Worm (Caenorhabditis elegans) whole organism, L2 larva: ENCODE data around the gene hot-1.

ENCODE experiments used
- C34F6.9 ChIP-seq: fragments of 150-350 bp; optimal IDR thresholded peaks from 2 replicates; lab custom pipeline; 2014; ENCODE audit warnings: missing biosample characterization, missing genetic modification characterization
- F13H6.1 ChIP-seq: sonication (generic microtip); optimal IDR thresholded peaks from 2 replicates; lab custom pipeline; 2016; ENCODE audit warnings: missing genetic modification characterization, missing compliant biosample characterization
- R02D3.7 ChIP-seq: fragments of 150-350 bp; optimal IDR thresholded peaks from 2 replicates; lab custom pipeline; 2014; ENCODE audit warnings: missing biosample characterization, missing genetic modification characterization
- ZK546.5 ChIP-seq: sonication (generic microtip); optimal IDR thresholded peaks from 2 replicates; lab custom pipeline; 2017; ENCODE audit warnings: missing biosample characterization, missing genetic modification characterization
- alr-1 ChIP-seq: fragments of 150-350 bp; optimal IDR thresholded peaks from 2 replicates; lab custom pipeline; 2014; ENCODE audit warnings: missing biosample characterization, missing genetic modification characterization
- aly-2 ChIP-seq: fragments of 150-350 bp; optimal IDR thresholded peaks from 2 replicates; lab custom pipeline; 2014; ENCODE audit warnings: missing biosample characterization, missing genetic modification characterization
- blmp-1 ChIP-seq: sonication (generic microtip); optimal IDR thresholded peaks from 2 replicates; lab custom pipeline; 2017; ENCODE audit warnings: missing genetic modification characterization, mild to moderate bottlenecking, missing compliant biosample characterization, antibody characterized with exemption, moderate library complexity; ENCODE audit not compliant: insufficient read depth
- ceh-16 ChIP-seq: fragments of 150-350 bp; optimal IDR thresholded peaks from 2 replicates; lab custom pipeline; 2014; ENCODE audit warnings: missing biosample characterization, missing genetic modification characterization
- ceh-82 ChIP-seq: fragments of 150-350 bp; optimal IDR thresholded peaks from 2 replicates; lab custom pipeline; 2014; ENCODE audit warnings: missing biosample characterization, missing genetic modification characterization
- crh-2 ChIP-seq: sonication (generic microtip); optimal IDR thresholded peaks from 2 replicates; lab custom pipeline; 2017; ENCODE audit warnings: missing biosample characterization, missing genetic modification characterization
- dmd-4 ChIP-seq: sonication (generic microtip); optimal IDR thresholded peaks from 2 replicates; lab custom pipeline; 2017; ENCODE audit warnings: missing biosample characterization, missing genetic modification characterization
- egl-27 ChIP-seq: sonication (generic microtip); optimal IDR thresholded peaks from 3 replicates; lab custom pipeline; 2017; ENCODE audit warnings: missing biosample characterization, missing genetic modification reagents, missing genetic modification characterization
- elt-1 ChIP-seq: fragments of 150-350 bp; optimal IDR thresholded peaks from 2 replicates; lab custom pipeline; 2014; ENCODE audit warnings: missing biosample characterization, missing genetic modification characterization
- elt-3 ChIP-seq: sonication (generic microtip); optimal IDR thresholded peaks from 2 replicates; lab custom pipeline; 2017; ENCODE audit warnings: missing biosample characterization, missing genetic modification characterization
- fos-1 ChIP-seq: fragments of 150-350 bp; optimal IDR thresholded peaks from 2 replicates; lab custom pipeline; 2014; ENCODE audit warnings: missing biosample characterization, missing genetic modification characterization
- gmeb-1 ChIP-seq: fragments of 150-350 bp; optimal IDR thresholded peaks from 2 replicates; lab custom pipeline; 2014; ENCODE audit warnings: missing biosample characterization, missing genetic modification characterization
- lin-11 ChIP-seq: fragments of 150-350 bp; sonication (generic microtip); optimal IDR thresholded peaks from 2 replicates; lab custom pipeline; 2014; ENCODE audit warnings: missing biosample characterization, missing genetic modification characterization, inconsistent platforms, mixed read lengths
- lin-39 ChIP-seq: fragments of 150-350 bp; optimal IDR thresholded peaks from 2 replicates; lab custom pipeline; 2014; ENCODE audit warnings: missing biosample characterization, missing genetic modification reagents, missing genetic modification characterization
- lsy-2 ChIP-seq, 2 experiments: fragments of 150-350 bp in 1 of 2; sonication (generic microtip) in 1 of 2; optimal IDR thresholded peaks; 2 replicates each; lab custom pipeline; 2014 to 2017; ENCODE audit warnings: missing biosample characterization in 2 of 2, missing genetic modification characterization in 2 of 2
- mab-5 ChIP-seq: fragments of 150-350 bp; optimal IDR thresholded peaks from 2 replicates; lab custom pipeline; 2014; ENCODE audit warnings: missing biosample characterization, missing genetic modification characterization
- mbf-1 ChIP-seq: sonication (generic microtip); optimal IDR thresholded peaks from 2 replicates; lab custom pipeline; 2017; ENCODE audit warnings: missing biosample characterization, missing genetic modification characterization
- mdl-1 ChIP-seq, 2 experiments: fragments of 150-350 bp in 1 of 2; sonication (generic microtip) in 1 of 2; optimal IDR thresholded peaks; 2 replicates each; lab custom pipeline; 2017; ENCODE audit warnings: missing biosample characterization in 2 of 2, missing genetic modification characterization in 2 of 2
- nhr-10 ChIP-seq: sonication (generic microtip); optimal IDR thresholded peaks from 2 replicates; lab custom pipeline; 2017; ENCODE audit warnings: missing biosample characterization, missing genetic modification characterization
- nhr-11 ChIP-seq: fragments of 150-350 bp; optimal IDR thresholded peaks from 2 replicates; lab custom pipeline; 2014; ENCODE audit warnings: missing biosample characterization, missing genetic modification characterization
- nhr-12 ChIP-seq: fragments of 150-350 bp; optimal IDR thresholded peaks from 2 replicates; lab custom pipeline; 2014; ENCODE audit warnings: missing biosample characterization, missing genetic modification characterization
- nhr-129 ChIP-seq: fragments of 150-350 bp; optimal IDR thresholded peaks from 2 replicates; lab custom pipeline; 2014; ENCODE audit warnings: missing biosample characterization, missing genetic modification characterization
- nhr-21 ChIP-seq: fragments of 150-350 bp; optimal IDR thresholded peaks from 2 replicates; lab custom pipeline; 2014; ENCODE audit warnings: missing biosample characterization, missing genetic modification characterization
- nhr-25 ChIP-seq: fragments of 150-350 bp; sonication (generic microtip); optimal IDR thresholded peaks from 3 replicates; lab custom pipeline; 2014; ENCODE audit warnings: missing biosample characterization, missing genetic modification characterization
- nhr-6 ChIP-seq: fragments of 150-350 bp; optimal IDR thresholded peaks from 2 replicates; lab custom pipeline; 2014; ENCODE audit warnings: missing biosample characterization, missing genetic modification characterization
- nhr-77 ChIP-seq: fragments of 150-350 bp; optimal IDR thresholded peaks from 2 replicates; lab custom pipeline; 2014; ENCODE audit warnings: missing biosample characterization, missing genetic modification characterization
- peb-1 ChIP-seq: fragments of 150-350 bp; optimal IDR thresholded peaks from 2 replicates; lab custom pipeline; 2014; ENCODE audit warnings: missing biosample characterization, missing genetic modification characterization
- sma-3 ChIP-seq: sonication (generic microtip); optimal IDR thresholded peaks from 2 replicates; lab custom pipeline; 2016; ENCODE audit warnings: missing genetic modification reagents, missing genetic modification characterization, missing compliant biosample characterization
- sma-9 ChIP-seq, 2 experiments: fragments of 150-350 bp in 1 of 2; sonication (generic microtip) in 1 of 2; optimal IDR thresholded peaks; 2 replicates each; lab custom pipeline; 2014 to 2016; ENCODE audit warnings: missing genetic modification characterization in 2 of 2, mild to moderate bottlenecking in 1 of 2, missing biosample characterization in 1 of 2, missing compliant biosample characterization in 1 of 2, missing genetic modification reagents in 1 of 2, moderate library complexity in 1 of 2
- snpc-4 ChIP-seq: fragments of 150-350 bp; optimal IDR thresholded peaks from 2 replicates; lab custom pipeline; 2014; ENCODE audit warnings: missing biosample characterization, missing genetic modification characterization
- unc-39 ChIP-seq: fragments of 150-350 bp; optimal IDR thresholded peaks from 2 replicates; lab custom pipeline; 2014; ENCODE audit warnings: missing biosample characterization, missing genetic modification characterization
- unc-55 ChIP-seq: fragments of 150-350 bp; sonication (generic microtip); optimal IDR thresholded peaks from 3 replicates; lab custom pipeline; 2014; ENCODE audit warnings: missing biosample characterization, missing genetic modification reagents, missing genetic modification characterization
- zag-1 ChIP-seq: fragments of 150-350 bp; optimal IDR thresholded peaks from 2 replicates; lab custom pipeline; 2014; ENCODE audit warnings: missing biosample characterization, missing genetic modification characterization
- ztf-1 ChIP-seq: fragments of 200-800 bp; sonication (Bioruptor generic); conservative IDR thresholded peaks from 2 replicates; pipeline ENCODE4 v1.3.6; 2022; ENCODE audit warnings: missing genetic modification characterization, missing compliant biosample characterization
- ztf-11 ChIP-seq: sonication (generic microtip); optimal IDR thresholded peaks from 2 replicates; lab custom pipeline; 2017; ENCODE audit warnings: missing biosample characterization, missing genetic modification characterization
- ztf-4 ChIP-seq: fragments of 150-350 bp; optimal IDR thresholded peaks from 2 replicates; lab custom pipeline; 2014; ENCODE audit warnings: missing biosample characterization, missing genetic modification characterization

hot-1 gene

ce11 chrV:14660608-14661355 lies 39.8 kb downstream of the hot-1 start, which contains the start of gene srh-17:
TSS of gene srh-17 (plus strand) at chrV:14661305.
- TF ChIP-seq fos-1 (peak; percentile 11), sma-3 (GFP tag; lab: Kevin White, UChicago) (peak; percentile 85), alr-1 (tag; lab: Kevin White, UChicago) (no peak), ceh-16 (tag; lab: Kevin White, UChicago) (no peak), egl-27 (tag; lab: Kevin White, UChicago) (peak; percentile 29), nhr-77 (tag; lab: Kevin White, UChicago) (no peak), peb-1 (tag; lab: Kevin White, UChicago) (no peak), nhr-12 (no peak), lin-39 (no peak), mab-5 (peak; percentile 82), F13H6.1 (tag; lab: Kevin White, UChicago) (peak; percentile 11), blmp-1 (tag; lab: Kevin White, UChicago) (peak; percentile 92), lin-11 (tag; lab: Kevin White, UChicago) (no peak), unc-39 (tag; lab: Kevin White, UChicago) (no peak), nhr-21 (tag; lab: Kevin White, UChicago) (peak; percentile 95), nhr-10 (tag; lab: Kevin White, UChicago) (no peak), nhr-129 (tag; lab: Kevin White, UChicago) (peak; percentile 57), C34F6.9 (tag; lab: Kevin White, UChicago) (no peak), ztf-4 (tag; lab: Kevin White, UChicago) (no peak), nhr-11 (tag; lab: Kevin White, UChicago) (no peak), gmeb-1 (tag; lab: Kevin White, UChicago) (peak; percentile 53), ztf-1 (GFP tag; lab: Robert Waterston, UW) (no peak), nhr-6 (tag; lab: Kevin White, UChicago) (no peak), R02D3.7 (tag; lab: Kevin White, UChicago) (no peak), mbf-1 (no peak), crh-2 (tag; lab: Kevin White, UChicago) (no peak), ztf-11 (tag; lab: Kevin White, UChicago) (no peak), nhr-25 (peak; percentile 93), sma-9 (GFP tag; optimal IDR thresholded peaks at IDR 0.05; lab: Kevin White, UChicago) (peak; percentile 92), sma-9 (tag; optimal IDR thresholded peaks at IDR 0.05; lab: Kevin White, UChicago) (no peak), ZK546.5 (tag; lab: Kevin White, UChicago) (no peak), unc-55 (no peak), mdl-1 (tag; optimal IDR thresholded peaks at IDR 0.05; lab: Kevin White, UChicago) (peak; percentile 65 to 68), snpc-4 (tag; lab: Kevin White, UChicago) (no peak)

ce11 chrV:14663006-14663405 lies 42.1 kb downstream of the hot-1 start, which contains the start of gene C47E8.9:
TSS of gene C47E8.9 (plus strand) at chrV:14663306.
- TF ChIP-seq zag-1 (tag; lab: Kevin White, UChicago) (no peak), ceh-82 (no peak), elt-3 (no peak), elt-1 (tag; lab: Kevin White, UChicago) (no peak), nhr-129 (tag; lab: Kevin White, UChicago) (no peak), C34F6.9 (tag; lab: Kevin White, UChicago) (no peak), lin-11 (tag; lab: Kevin White, UChicago) (no peak), sma-3 (GFP tag; lab: Kevin White, UChicago) (no peak), dmd-4 (tag; lab: Kevin White, UChicago) (no peak), alr-1 (tag; lab: Kevin White, UChicago) (no peak), ztf-4 (tag; lab: Kevin White, UChicago) (no peak), mbf-1 (no peak), lsy-2 (tag; optimal IDR thresholded peaks at IDR 0.05; lab: Kevin White, UChicago) (no peak), aly-2 (tag; lab: Kevin White, UChicago) (no peak), gmeb-1 (tag; lab: Kevin White, UChicago) (no peak)
- TF ChIP-seq, all 48 proteins: peak for 0
